Fruit fly (Drosophila melanogaster) whole organism, wandering third instar larva: Measurements from ENCODE around the gene Hsp68.

ENCODE experiments used
- Abd-B ChIP-seq: fragments of >200 bp; optimal IDR thresholded peaks from 2 replicates; lab custom pipeline; 2017; ENCODE audit warnings: missing biosample characterization, missing genetic modification characterization
- CG32264 ChIP-seq: fragments of 200-800 bp; sonication (Bioruptor generic); optimal IDR thresholded peaks from 2 replicates; lab custom pipeline; 2016; ENCODE audit warnings: missing biosample characterization, missing genetic modification characterization
- CG9705 ChIP-seq: fragments of 200-800 bp; sonication (Bioruptor generic); optimal IDR thresholded peaks from 2 replicates; lab custom pipeline; 2018; ENCODE audit warnings: missing biosample characterization, mild to moderate bottlenecking, missing genetic modification characterization
- CrebA ChIP-seq: fragments of 200-800 bp; sonication (Bioruptor generic); optimal IDR thresholded peaks from 2 replicates; lab custom pipeline; 2016; ENCODE audit warnings: missing biosample characterization, mild to moderate bottlenecking, missing genetic modification characterization, borderline replicate concordance
- Dfd ChIP-seq: fragments of >200 bp; optimal IDR thresholded peaks from 2 replicates; lab custom pipeline; 2017; ENCODE audit warnings: missing biosample characterization, missing genetic modification characterization
- Dif ChIP-seq: fragments of 200-275, 200-300 bp; sonication (Bioruptor generic); optimal IDR thresholded peaks from 2 replicates; lab custom pipeline; 2018; ENCODE audit warnings: missing biosample characterization, missing genetic modification characterization; ENCODE audit not compliant: partially characterized antibody
- GATAd ChIP-seq: sonication (Bioruptor generic); optimal IDR thresholded peaks from 2 replicates; lab custom pipeline; 2016; ENCODE audit warnings: missing biosample characterization, missing genetic modification characterization
- HLH106 ChIP-seq: fragments of 200-800 bp; optimal IDR thresholded peaks from 3 replicates; lab custom pipeline; 2019; ENCODE audit warnings: missing biosample characterization, mild to moderate bottlenecking, missing genetic modification characterization, moderate library complexity
- Hnf4 ChIP-seq: fragments of 200-800 bp; sonication (Bioruptor generic); optimal IDR thresholded peaks from 2 replicates; lab custom pipeline; 2016; ENCODE audit warnings: missing biosample characterization, mild to moderate bottlenecking, missing genetic modification characterization
- Hr78 ChIP-seq: fragments of >200 bp; optimal IDR thresholded peaks from 2 replicates; lab custom pipeline; 2017; ENCODE audit warnings: missing biosample characterization, missing genetic modification characterization
- Hr83 ChIP-seq: fragments of 200-300 bp; sonication (Bioruptor generic); optimal IDR thresholded peaks from 2 replicates; lab custom pipeline; 2016; ENCODE audit warnings: missing biosample characterization, mild to moderate bottlenecking, missing genetic modification characterization, moderate library complexity; ENCODE audit not compliant: poor library complexity, severe bottlenecking
- Jra ChIP-seq: sonication (Bioruptor generic); optimal IDR thresholded peaks from 2 replicates; lab custom pipeline; 2016; ENCODE audit warnings: missing biosample characterization, missing genetic modification characterization
- Mio ChIP-seq: sonication (Bioruptor generic); optimal IDR thresholded peaks from 2 replicates; lab custom pipeline; 2016; ENCODE audit warnings: missing biosample characterization, missing genetic modification characterization
- Myc ChIP-seq: fragments of >200 bp; optimal IDR thresholded peaks from 2 replicates; lab custom pipeline; 2017
- N ChIP-seq: fragments of >200 bp; optimal IDR thresholded peaks from 2 replicates; lab custom pipeline; 2018; ENCODE audit warnings: missing biosample characterization, missing external identifiers, missing genetic modification characterization
- OdsH ChIP-seq: fragments of 200-800 bp; sonication (Bioruptor generic); optimal IDR thresholded peaks from 2 replicates; lab custom pipeline; 2016; ENCODE audit warnings: missing biosample characterization, mild to moderate bottlenecking, missing genetic modification characterization
- Rel ChIP-seq, 2 experiments: fragments of 200-800 bp; sonication (Bioruptor generic) in 1 of 2; optimal IDR thresholded peaks; 2 replicates in 1 of 2; 3 replicates in 1 of 2; lab custom pipeline; 2016 to 2019; ENCODE audit warnings: mild to moderate bottlenecking in 2 of 2, missing biosample characterization in 2 of 2, missing genetic modification characterization in 2 of 2, moderate library complexity in 1 of 2
- Sp1 ChIP-seq: fragments of 200-800 bp; sonication (Bioruptor generic); optimal IDR thresholded peaks from 3 replicates; lab custom pipeline; 2019; ENCODE audit warnings: missing biosample characterization, mild to moderate bottlenecking, missing genetic modification characterization, moderate library complexity
- Vsx2 ChIP-seq: fragments of 200-300, 225-300 bp; sonication (Bioruptor generic); optimal IDR thresholded peaks from 2 replicates; lab custom pipeline; 2018; ENCODE audit warnings: missing biosample characterization, missing genetic modification characterization; ENCODE audit not compliant: partially characterized antibody
- br ChIP-seq: fragments of 200-800 bp; sonication (Bioruptor generic); optimal IDR thresholded peaks from 2 replicates; lab custom pipeline; 2016; ENCODE audit warnings: missing biosample characterization, missing genetic modification characterization
- brk ChIP-seq: fragments of 200-800 bp; sonication (Bioruptor generic); optimal IDR thresholded peaks from 2 replicates; lab custom pipeline; 2016; ENCODE audit warnings: missing biosample characterization, mild to moderate bottlenecking, missing genetic modification characterization
- dl ChIP-seq, 2 experiments: fragments of 175-275, 200-275 bp in 1 of 2; fragments of 200-275 bp in 1 of 2; sonication (Bioruptor generic); optimal IDR thresholded peaks; lab custom pipeline; 2018; ENCODE audit warnings: mild to moderate bottlenecking in 2 of 2, missing biosample characterization in 2 of 2, missing genetic modification characterization in 2 of 2, moderate library complexity in 2 of 2; ENCODE audit not compliant: partially characterized antibody in 2 of 2, insufficient read depth in 1 of 2
- dmrt93B ChIP-seq: fragments of 200-800 bp; sonication (Bioruptor generic); optimal IDR thresholded peaks from 2 replicates; lab custom pipeline; 2018; ENCODE audit warnings: missing biosample characterization, mild to moderate bottlenecking, missing genetic modification characterization
- dsf ChIP-seq: sonication (Bioruptor generic); optimal IDR thresholded peaks from 2 replicates; lab custom pipeline; 2016; ENCODE audit warnings: missing biosample characterization, missing genetic modification characterization, borderline replicate concordance
- ey ChIP-seq: fragments of 200-800 bp; sonication (Bioruptor generic); optimal IDR thresholded peaks from 2 replicates; lab custom pipeline; 2016; ENCODE audit warnings: missing biosample characterization, missing genetic modification characterization
- foxo ChIP-seq, 2 experiments: fragments of 200-800 bp; sonication (Bioruptor generic); optimal IDR thresholded peaks; 2 replicates in 1 of 2; 3 replicates in 1 of 2; lab custom pipeline; 2016 to 2017; ENCODE audit warnings: missing biosample characterization in 2 of 2, missing genetic modification characterization in 2 of 2
- fru ChIP-seq: fragments of 200-800 bp; sonication (Bioruptor generic); optimal IDR thresholded peaks from 3 replicates; lab custom pipeline; 2016; ENCODE audit warnings: missing biosample characterization, mild to moderate bottlenecking, missing genetic modification characterization
- h ChIP-seq: fragments of 200-800 bp; sonication (Bioruptor generic); optimal IDR thresholded peaks from 3 replicates; lab custom pipeline; 2016; ENCODE audit warnings: missing biosample characterization, mild to moderate bottlenecking, missing genetic modification characterization
- jim ChIP-seq: fragments of 175-275, 200-325 bp; sonication (Bioruptor generic); optimal IDR thresholded peaks from 2 replicates; lab custom pipeline; 2016; ENCODE audit warnings: missing biosample characterization, mild to moderate bottlenecking, missing genetic modification characterization
- lola ChIP-seq: fragments of >200 bp; optimal IDR thresholded peaks from 2 replicates; lab custom pipeline; 2017; ENCODE audit warnings: missing biosample characterization, missing genetic modification characterization
- pan ChIP-seq: fragments of >200 bp; optimal IDR thresholded peaks from 2 replicates; lab custom pipeline; 2017
- psq ChIP-seq: fragments of 200-800 bp; sonication (Bioruptor generic); optimal IDR thresholded peaks from 3 replicates; lab custom pipeline; 2017; ENCODE audit warnings: missing biosample characterization, mild to moderate bottlenecking, missing genetic modification characterization, moderate library complexity
- rgr ChIP-seq: fragments of 200-800 bp; sonication (Bioruptor generic); optimal IDR thresholded peaks from 3 replicates; lab custom pipeline; 2016; ENCODE audit warnings: missing biosample characterization, mild to moderate bottlenecking, missing genetic modification characterization
- sage ChIP-seq: fragments of 200-800 bp; sonication (Bioruptor generic); optimal IDR thresholded peaks from 2 replicates; lab custom pipeline; 2016; ENCODE audit warnings: missing biosample characterization, mild to moderate bottlenecking, missing genetic modification characterization
- sv ChIP-seq: fragments of 200-800 bp; sonication (Bioruptor generic); optimal IDR thresholded peaks from 3 replicates; lab custom pipeline; 2016; ENCODE audit warnings: missing biosample characterization, missing genetic modification characterization
- tai ChIP-seq: sonication (Bioruptor generic); optimal IDR thresholded peaks from 2 replicates; lab custom pipeline; 2016; ENCODE audit warnings: missing biosample characterization, missing genetic modification characterization
- usp ChIP-seq: fragments of >200 bp; optimal IDR thresholded peaks from 2 replicates; lab custom pipeline; 2017; ENCODE audit warnings: missing biosample characterization, missing genetic modification characterization
- woc ChIP-seq: sonication (Bioruptor generic); optimal IDR thresholded peaks from 2 replicates; lab custom pipeline; 2016; ENCODE audit warnings: missing biosample characterization, mild to moderate bottlenecking, missing genetic modification characterization

Gene Hsp68

dm6 chr3R:24068830-24069229 lies 11.7 kb upstream of the Hsp68 start:
- TF ChIP-seq Abd-B (GFP tag; lab: Kevin White, UChicago) (no peak), sv (GFP tag; lab: Kevin White, UChicago) (no peak), brk (GFP tag; lab: Kevin White, UChicago) (no peak), Vsx2 (GFP tag; lab: Kevin White, UChicago) (no peak), Mio (GFP tag; lab: Kevin White, UChicago) (no peak), sage (GFP tag; lab: Kevin White, UChicago) (no peak), HLH106 (tag; lab: Kevin White, UChicago) (no peak), foxo (GFP tag; optimal IDR thresholded peaks at IDR 0.05; lab: Kevin White, UChicago) (no peak), Dif (GFP tag; lab: Kevin White, UChicago) (no peak), N (GFP tag; lab: Kevin White, UChicago) (no peak)

dm6 chr3R:24065718-24066117 lies 8.6 kb upstream of the Hsp68 start:
- TF ChIP-seq dmrt93B, result no peak
- no peak for TF ChIP-seq fru (GFP tag; lab: Kevin White, UChicago)
- no peak for TF ChIP-seq lola (GFP tag; lab: Kevin White, UChicago)
- no peak for TF ChIP-seq Mio (GFP tag; lab: Kevin White, UChicago)
- TF ChIP-seq jim (GFP tag; lab: Kevin White, UChicago), result no peak
- no peak for TF ChIP-seq Myc (lab: Kevin White, UChicago)
- TF ChIP-seq OdsH (GFP tag; lab: Kevin White, UChicago), result no peak
- no peak for TF ChIP-seq tai
- no peak for TF ChIP-seq GATAd (GFP tag; lab: Kevin White, UChicago)
- no peak for TF ChIP-seq Rel (GFP tag; optimal IDR thresholded peaks at IDR 0.05; lab: Kevin White, UChicago)
- TF ChIP-seq Rel (tag; optimal IDR thresholded peaks at IDR 0.05; lab: Kevin White, UChicago), result no peak

dm6 chr3R:24058041-24058440 lies 931 bp upstream of the Hsp68 start, which contains the start of gene SMC1:
TSS of gene SMC1 (plus strand) at chr3R:24058287.
- TF ChIP-seq Dfd (GFP tag; lab: Kevin White, UChicago) (no peak), dsf (GFP tag; lab: Kevin White, UChicago) (no peak), CG32264 (no peak), h (no peak), Rel (GFP tag; optimal IDR thresholded peaks at IDR 0.05; lab: Kevin White, UChicago) (no peak), Rel (tag; optimal IDR thresholded peaks at IDR 0.05; lab: Kevin White, UChicago) (no peak), Jra (GFP tag; lab: Kevin White, UChicago) (peak; percentile 63), Hr83 (peak; percentile 96), rgr (GFP tag; lab: Kevin White, UChicago) (no peak), CG9705 (GFP tag; lab: Kevin White, UChicago) (peak; percentile 49), CrebA (GFP tag; lab: Kevin White, UChicago) (no peak), Hr78 (GFP tag; lab: Kevin White, UChicago) (no peak), dl (GFP tag; optimal IDR thresholded peaks at IDR 0.05; lab: Kevin White, UChicago; ENCODE audit: insufficient read depth in 1 of 2, partially characterized antibody in 2 of 2) (no peak), psq (GFP tag; lab: Kevin White, UChicago) (no peak), woc (GFP tag; lab: Kevin White, UChicago) (peak; percentile 36), GATAd (GFP tag; lab: Kevin White, UChicago) (no peak), Dif (GFP tag; lab: Kevin White, UChicago) (no peak), OdsH (GFP tag; lab: Kevin White, UChicago) (peak; percentile 35), jim (GFP tag; lab: Kevin White, UChicago) (peak; percentile 62), sv (GFP tag; lab: Kevin White, UChicago) (peak; percentile 0), ey (GFP tag; lab: Kevin White, UChicago) (peak; percentile 14), usp (GFP tag; lab: Kevin White, UChicago) (no peak), tai (no peak), dmrt93B (no peak), Abd-B (GFP tag; lab: Kevin White, UChicago) (no peak), lola (GFP tag; lab: Kevin White, UChicago) (no peak), br (GFP tag; lab: Kevin White, UChicago) (no peak), fru (GFP tag; lab: Kevin White, UChicago) (no peak), sage (GFP tag; lab: Kevin White, UChicago) (no peak), Hnf4 (GFP tag; lab: Kevin White, UChicago) (no peak), Mio (GFP tag; lab: Kevin White, UChicago) (no peak), N (GFP tag; lab: Kevin White, UChicago) (no peak), brk (GFP tag; lab: Kevin White, UChicago) (no peak), Sp1 (no peak), pan (lab: Kevin White, UChicago) (no peak), Myc (lab: Kevin White, UChicago) (no peak), Vsx2 (GFP tag; lab: Kevin White, UChicago) (no peak), foxo (GFP tag; optimal IDR thresholded peaks at IDR 0.05; lab: Kevin White, UChicago) (no peak), HLH106 (tag; lab: Kevin White, UChicago) (peak; percentile 47)
